1 worm cellular context compared by ENCODE assay signal in the genomic region with DNA sequence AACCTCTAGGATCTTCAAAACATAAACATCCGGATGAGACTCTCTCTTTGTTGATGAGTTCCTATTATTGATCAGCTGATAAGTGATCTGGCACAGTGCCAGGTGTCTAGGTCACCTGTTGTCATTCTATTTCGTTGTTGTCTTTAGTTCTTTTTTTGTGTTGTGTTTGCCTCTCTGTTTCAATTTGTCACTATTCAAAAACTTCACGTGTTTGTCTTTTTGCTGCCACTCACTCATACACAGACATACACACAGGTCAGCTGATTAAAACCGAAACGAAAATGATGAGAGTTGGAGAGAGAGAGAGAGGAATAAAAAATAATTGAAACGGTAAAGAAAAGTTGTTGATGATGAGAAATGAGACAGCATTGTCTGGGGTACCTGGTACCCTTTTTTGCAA.
TF ChIP-seq lines count a peak whose summit lies in the region.

No protein-coding gene starts in this region.

TF ChIP-seq in whole organism, L1 larva, 84 proteins besides CTCF, POLR2A, EP300 and RAD21 (continued from another document):
- TF ChIP-seq unc-30 (tag; optimal IDR thresholded peaks at IDR 0.05; lab: Kevin White, UChicago) (no peak), pqm-1 (tag; optimal IDR thresholded peaks at IDR 0.05; lab: Kevin White, UChicago) (no peak), lin-15B (tag; optimal IDR thresholded peaks at IDR 0.05; lab: Kevin White, UChicago) (no peak), ceh-90 (tag; optimal IDR thresholded peaks at IDR 0.05; lab: Kevin White, UChicago) (no peak), C34B4.2 (tag; optimal IDR thresholded peaks at IDR 0.05; lab: Kevin White, UChicago) (no peak)
TF ChIP-seq in whole organism, L1 larva: peak in this region for 41.
